Worm (Caenorhabditis elegans) whole organism, L4 larva: ENCODE data around the gene R10E8.8.
A peak's percentile ranks its signal among the peaks of the same experiment; 100 is the strongest.
"Not testable (repeated sequence)": the region's sequence is repeated elsewhere in the genome, so short reads cannot be mapped to it uniquely, and the experiment has no call there.

ENCODE experiments used
- D1046.2 ChIP-seq: fragments of 200-800 bp; sonication (Bioruptor generic); IDR thresholded peaks from 2 replicates; pipeline ENCODE4 v1.3.6; 2022; ENCODE audit warnings: missing genetic modification characterization, missing compliant biosample characterization
- F10B5.3 ChIP-seq: sonication (generic microtip); optimal IDR thresholded peaks from 2 replicates; lab custom pipeline; 2016; ENCODE audit warnings: mild to moderate bottlenecking, missing genetic modification characterization, missing compliant biosample characterization
- F37D6.2 ChIP-seq: sonication (generic microtip); optimal IDR thresholded peaks from 2 replicates; lab custom pipeline; 2016; ENCODE audit warnings: mild to moderate bottlenecking, missing genetic modification characterization, missing compliant biosample characterization
- T20F7.1 ChIP-seq: fragments of 200-800 bp; sonication (Bioruptor generic); optimal IDR thresholded peaks from 2 replicates; lab custom pipeline; 2018; ENCODE audit warnings: mild to moderate bottlenecking, missing genetic modification characterization, missing compliant biosample characterization
- Y75B8A.6 ChIP-seq: fragments of 200-800 bp; sonication (Bioruptor generic); IDR thresholded peaks from 2 replicates; pipeline ENCODE4 v1.3.6; 2022; ENCODE audit warnings: missing genetic modification reagents, missing genetic modification characterization, missing compliant biosample characterization
- aha-1 ChIP-seq: fragments of 150-350 bp; peaks from one replicate; lab custom pipeline; 2014; ENCODE audit warnings: missing biosample characterization, missing genetic modification characterization
- ama-1 ChIP-seq: fragments of 150-350 bp; optimal IDR thresholded peaks from 2 replicates; lab custom pipeline; 2014; ENCODE audit warnings: inconsistent platforms, mixed read lengths
- attf-4 ChIP-seq: sonication (generic microtip); optimal IDR thresholded peaks from 3 replicates; lab custom pipeline; 2017; ENCODE audit warnings: missing biosample characterization, missing genetic modification characterization
- ceh-32 ChIP-seq: sonication (generic microtip); optimal IDR thresholded peaks from 2 replicates; lab custom pipeline; 2016; ENCODE audit warnings: mild to moderate bottlenecking, missing genetic modification characterization, missing compliant biosample characterization; ENCODE audit not compliant: poor library complexity
- ceh-82 ChIP-seq: sonication (generic microtip); optimal IDR thresholded peaks from 2 replicates; lab custom pipeline; 2017; ENCODE audit warnings: missing biosample characterization, missing genetic modification characterization
- cey-2 ChIP-seq: sonication (generic microtip); optimal IDR thresholded peaks from 3 replicates; lab custom pipeline; 2017; ENCODE audit warnings: missing genetic modification characterization, mild to moderate bottlenecking, missing compliant biosample characterization, antibody characterized with exemption, borderline replicate concordance; ENCODE audit not compliant: insufficient read depth
- ctbp-1 ChIP-seq: fragments of 200-800 bp; sonication (Bioruptor generic); IDR thresholded peaks from 2 replicates; pipeline ENCODE4 v1.3.6; 2022; ENCODE audit warnings: missing genetic modification reagents, missing genetic modification characterization, missing compliant biosample characterization
- daf-16 ChIP-seq, 3 experiments: sonication (generic microtip); optimal IDR thresholded peaks; 2 replicates each; lab custom pipeline; 2016 to 2017; ENCODE audit warnings: missing genetic modification characterization in 3 of 3, missing genetic modification reagents in 3 of 3, mild to moderate bottlenecking in 2 of 3, missing compliant biosample characterization in 2 of 3, missing biosample characterization in 1 of 3, moderate library complexity in 1 of 3
- daf-8 ChIP-seq: fragments of 200-800 bp; sonication (Bioruptor generic); IDR thresholded peaks from 2 replicates; pipeline ENCODE4 v1.3.6; 2022; ENCODE audit warnings: missing genetic modification characterization, missing compliant biosample characterization
- dmd-6 ChIP-seq: fragments of 200-800 bp; sonication (Bioruptor generic); IDR thresholded peaks from 2 replicates; pipeline ENCODE4 v1.3.6; 2022; ENCODE audit warnings: missing genetic modification reagents, missing genetic modification characterization, missing compliant biosample characterization
- dmd-8 ChIP-seq: fragments of 200-800 bp; sonication (Bioruptor generic); IDR thresholded peaks from 2 replicates; pipeline ENCODE4 v1.3.6; 2022; ENCODE audit warnings: missing genetic modification characterization, missing compliant biosample characterization
- dve-1 ChIP-seq: sonication (generic microtip); optimal IDR thresholded peaks from 2 replicates; lab custom pipeline; 2017; ENCODE audit warnings: antibody characterized with exemption, mild to moderate bottlenecking, missing genetic modification characterization, missing compliant biosample characterization; ENCODE audit not compliant: insufficient read depth
- fkh-10 ChIP-seq: fragments of 150-350 bp; optimal IDR thresholded peaks from 2 replicates; lab custom pipeline; 2014; ENCODE audit warnings: missing biosample characterization, missing genetic modification reagents, missing genetic modification characterization
- fos-1 ChIP-seq: fragments of 150-350 bp; optimal IDR thresholded peaks from 2 replicates; lab custom pipeline; 2014; ENCODE audit warnings: missing biosample characterization, missing genetic modification characterization
- gei-8 ChIP-seq: fragments of 200-800 bp; sonication (Bioruptor generic); optimal IDR thresholded peaks from 2 replicates; lab custom pipeline; 2018; ENCODE audit warnings: mild to moderate bottlenecking, missing genetic modification characterization, missing compliant biosample characterization
- hmg-1.1 ChIP-seq: fragments of 200-800 bp; sonication (Bioruptor generic); IDR thresholded peaks from 2 replicates; pipeline ENCODE4 v1.3.6; 2022; ENCODE audit warnings: missing genetic modification reagents, missing genetic modification characterization, missing compliant biosample characterization
- jun-1 ChIP-seq: fragments of 150-350 bp; optimal IDR thresholded peaks from 2 replicates; lab custom pipeline; 2014; ENCODE audit warnings: missing biosample characterization, missing genetic modification reagents, missing genetic modification characterization
- lim-7 ChIP-seq: fragments of 200-800 bp; sonication (Bioruptor generic); IDR thresholded peaks from 2 replicates; pipeline ENCODE4 v1.3.6; 2022; ENCODE audit warnings: missing genetic modification characterization, missing compliant biosample characterization
- lin-13 ChIP-seq: fragments of 150-350 bp; optimal IDR thresholded peaks from 2 replicates; lab custom pipeline; 2014; ENCODE audit warnings: missing biosample characterization, missing genetic modification reagents, missing genetic modification characterization
- lin-15B ChIP-seq: fragments of 150-350 bp; sonication (generic microtip); optimal IDR thresholded peaks from 3 replicates; lab custom pipeline; 2014; ENCODE audit warnings: missing biosample characterization, missing genetic modification characterization
- lin-39 ChIP-seq: fragments of 150-350 bp; optimal IDR thresholded peaks from 2 replicates; lab custom pipeline; 2014; ENCODE audit warnings: missing biosample characterization, missing genetic modification reagents, missing genetic modification characterization
- madf-5 ChIP-seq, 2 experiments: fragments of 200-800 bp; sonication (Bioruptor generic); IDR thresholded peaks; 2 replicates each; pipeline ENCODE4 v1.3.6; 2022; ENCODE audit warnings: missing compliant biosample characterization in 2 of 2, missing genetic modification characterization in 2 of 2
- mxl-2 ChIP-seq: fragments of 200-800 bp; sonication (Bioruptor generic); conservative IDR thresholded peaks from 2 replicates; pipeline ENCODE4 v1.3.6; 2022; ENCODE audit warnings: missing genetic modification reagents, missing genetic modification characterization, missing compliant biosample characterization
- nhr-10 ChIP-seq: fragments of 150-350 bp; optimal IDR thresholded peaks from 2 replicates; lab custom pipeline; 2014; ENCODE audit warnings: missing biosample characterization, missing genetic modification characterization
- nhr-102 ChIP-seq: sonication (generic microtip); optimal IDR thresholded peaks from 2 replicates; lab custom pipeline; 2016; ENCODE audit warnings: mild to moderate bottlenecking, missing genetic modification characterization, moderate library complexity, missing compliant biosample characterization
- nhr-25 ChIP-seq: sonication (generic microtip); optimal IDR thresholded peaks from 2 replicates; lab custom pipeline; 2017; ENCODE audit warnings: missing genetic modification characterization, mild to moderate bottlenecking, missing compliant biosample characterization, antibody characterized with exemption, moderate library complexity, borderline replicate concordance; ENCODE audit not compliant: insufficient read depth
- nhr-42 ChIP-seq: fragments of 200-800 bp; sonication (Bioruptor generic); IDR thresholded peaks from 2 replicates; pipeline ENCODE4 v1.3.6; 2022; ENCODE audit warnings: missing genetic modification characterization, missing compliant biosample characterization
- pqm-1 ChIP-seq: sonication (generic microtip); optimal IDR thresholded peaks from 2 replicates; lab custom pipeline; 2017; ENCODE audit warnings: missing biosample characterization, missing genetic modification characterization
- set-16 ChIP-seq: fragments of 200-800 bp; sonication (Bioruptor generic); IDR thresholded peaks from 2 replicates; pipeline ENCODE4 v1.3.6; 2022; ENCODE audit warnings: missing genetic modification reagents, missing genetic modification characterization, missing compliant biosample characterization
- skn-1 ChIP-seq: fragments of 150-350 bp; optimal IDR thresholded peaks from 2 replicates; lab custom pipeline; 2014; ENCODE audit warnings: missing biosample characterization, missing genetic modification characterization
- snpc-1.2 ChIP-seq: fragments of 200-800 bp; sonication (Bioruptor generic); IDR thresholded peaks from 2 replicates; pipeline ENCODE4 v1.3.6; 2022; ENCODE audit warnings: missing genetic modification reagents, missing genetic modification characterization, missing compliant biosample characterization
- tag-97 ChIP-seq: fragments of 200-800 bp; sonication (Bioruptor generic); IDR thresholded peaks from 2 replicates; pipeline ENCODE4 v1.3.6; 2022; ENCODE audit warnings: missing genetic modification characterization, missing compliant biosample characterization
- unc-62 ChIP-seq, 3 experiments: fragments of 150-350 bp in 1 of 3; sonication (generic microtip); optimal IDR thresholded peaks in 2 of 3; peaks in 1 of 3; 1 replicate in 1 of 3; 2 replicates in 2 of 3; lab custom pipeline; 2014 to 2017; ENCODE audit warnings: missing biosample characterization in 3 of 3, missing genetic modification characterization in 3 of 3, missing genetic modification reagents in 3 of 3, missing genotype in 1 of 3
- zip-11 ChIP-seq: fragments of 200-800 bp; sonication (Bioruptor generic); IDR thresholded peaks from 2 replicates; pipeline ENCODE4 v1.3.6; 2022; ENCODE audit warnings: missing genetic modification characterization, missing compliant biosample characterization
- zip-2 ChIP-seq: fragments of 150-350 bp; optimal IDR thresholded peaks from 2 replicates; lab custom pipeline; 2014; ENCODE audit warnings: missing biosample characterization, missing genetic modification characterization

R10E8.8 gene

DNA sequence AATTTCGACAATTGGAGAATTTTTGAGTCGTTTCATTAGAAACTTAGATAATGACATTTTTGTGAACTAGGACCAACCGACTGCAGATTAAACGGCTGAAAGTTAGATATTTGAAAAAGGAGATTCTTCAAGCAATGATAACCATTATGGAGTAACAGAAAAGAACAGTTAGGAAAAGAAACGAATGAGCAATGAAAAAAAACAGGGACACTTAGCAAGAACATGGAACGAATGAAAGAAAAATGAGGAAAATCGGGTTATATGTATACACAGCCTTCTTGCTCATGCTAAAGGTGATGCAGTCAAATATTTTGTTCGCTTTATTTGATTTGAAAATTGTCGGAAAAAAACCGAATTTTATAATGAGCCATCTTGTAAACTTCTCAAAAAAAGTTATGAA, 17.1 kb downstream of the R10E8.8 start, which contains the start of gene F16H6.10:
Gene F16H6.10 (minus strand): TSS at position 101 of the 400 bp plus-strand sequence.
- no peak for TF ChIP-seq dmd-6 (GFP tag; lab: Robert Waterston, UW)
- TF ChIP-seq F10B5.3 (tag; lab: Kevin White, UChicago) = no peak
- no peak for TF ChIP-seq jun-1 (tag; lab: Kevin White, UChicago)

- not testable (repeated sequence) for TF ChIP-seq gei-8 (GFP tag; lab: Kevin White, UChicago); snpc-1.2; zip-11 (GFP tag; lab: Robert Waterston, UW)
These were observed 24.7 kb downstream of the R10E8.8 start, which contains the start of gene F16H6.9 for ce11 chrV:18216784-18217183. F16H6.9 (plus strand) TSS chrV:18217084.

ce11 chrV:18216175-18216574, 25.3 kb downstream of the R10E8.8 start, which contains the start of gene F16H6.8:
F16H6.8 (minus strand) TSS chrV:18216275.
- TF ChIP-seq Y75B8A.6; nhr-102 (tag; lab: Kevin White, UChicago); D1046.2 (GFP tag; lab: Robert Waterston, UW): not testable (repeated sequence)

DNA sequence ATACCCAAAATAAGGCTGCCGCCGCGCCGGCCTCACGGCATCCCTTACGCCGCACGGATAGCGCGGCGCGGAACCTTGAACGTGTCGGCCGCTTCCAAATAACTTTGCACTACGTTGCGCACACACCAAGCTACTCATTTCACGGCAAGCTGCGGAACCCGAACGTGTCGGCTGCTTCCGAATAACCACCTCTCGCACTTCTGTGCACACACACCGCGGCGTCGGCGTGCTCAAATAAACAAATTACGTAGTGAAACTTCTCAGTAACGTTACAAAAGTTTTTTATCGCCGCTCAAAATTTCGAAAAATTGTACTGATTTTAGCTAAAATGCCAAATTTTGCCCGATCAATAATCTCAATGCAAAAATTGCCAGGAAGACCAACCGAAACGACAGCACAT, 28.6 kb downstream of the R10E8.8 start:
- peak; percentile 90 for TF ChIP-seq aha-1 (tag; lab: Kevin White, UChicago)
- no peak for TF ChIP-seq lin-13 (GFP tag; lab: Kevin White, UChicago)
- peak; percentile 49; the same call in 1 of the 2 replicates for TF ChIP-seq set-16
- TF ChIP-seq daf-16 (GFP tag; optimal IDR thresholded peaks at IDR 0.05; lab: Kevin White, UChicago) = no peak
- no peak for TF ChIP-seq daf-16 (tag; optimal IDR thresholded peaks at IDR 0.05; lab: Kevin White, UChicago)
- TF ChIP-seq nhr-10 = no peak

DNA sequence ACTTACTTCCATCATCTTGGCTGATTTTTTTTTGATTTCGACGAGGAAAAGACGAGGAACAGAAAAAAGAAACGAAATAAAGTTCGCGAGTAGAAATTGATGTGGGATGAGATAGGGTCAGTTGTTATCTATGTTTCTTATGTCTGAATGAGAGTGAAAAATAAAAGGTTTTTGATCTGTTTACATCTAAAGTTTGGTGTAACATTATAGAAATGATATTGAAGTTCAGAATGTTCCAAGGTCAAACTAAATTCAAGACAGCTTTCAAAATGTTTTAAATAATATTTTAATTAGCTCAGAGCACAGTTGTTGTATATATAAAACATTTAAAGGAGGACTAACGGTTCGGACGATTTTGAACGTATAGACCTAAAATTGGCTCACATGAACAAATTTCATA, 32.4 kb downstream of the R10E8.8 start, which contains the start of gene F16H6.7:
Gene F16H6.7 (minus strand): TSS at position 101 of the 400 bp plus-strand sequence.
- TF ChIP-seq F37D6.2 (tag; lab: Kevin White, UChicago) = no peak
- no peak for TF ChIP-seq attf-4 (tag; lab: Kevin White, UChicago)
- TF ChIP-seq lin-39 (tag; lab: Kevin White, UChicago) = no peak
- TF ChIP-seq fos-1 (tag; lab: Kevin White, UChicago) = no peak
- TF ChIP-seq hmg-1.1 (GFP tag; lab: Robert Waterston, UW) = no peak
- no peak for TF ChIP-seq ama-1 (lab: Kevin White, UChicago)
- TF ChIP-seq skn-1 = no peak
- no peak for TF ChIP-seq dve-1 (tag; lab: Kevin White, UChicago)
- no peak for TF ChIP-seq tag-97
- no peak for TF ChIP-seq fkh-10 (GFP tag; lab: Kevin White, UChicago)
- TF ChIP-seq nhr-10 = no peak
- no peak for TF ChIP-seq zip-2 (tag; lab: Kevin White, UChicago)
- TF ChIP-seq dmd-6 (GFP tag; lab: Robert Waterston, UW) = no peak
- no peak for TF ChIP-seq D1046.2 (GFP tag; lab: Robert Waterston, UW)
- TF ChIP-seq lin-15B (tag; lab: Kevin White, UChicago) = no peak
- TF ChIP-seq madf-5 (GFP tag; IDR thresholded peaks at IDR 0.05; lab: Robert Waterston, UW) = no peak
- no peak for TF ChIP-seq ceh-82 (tag; lab: Kevin White, UChicago)
- no peak for TF ChIP-seq nhr-25 (tag; lab: Kevin White, UChicago)
- TF ChIP-seq daf-8 (GFP tag; lab: Robert Waterston, UW) = no peak

ce11 chrV:18198421-18198820, 43.0 kb downstream of the R10E8.8 start, which contains the start of gene F16H6.4:
F16H6.4 (plus strand) TSS chrV:18198721.
- no peak for TF ChIP-seq ctbp-1 (GFP tag; lab: Robert Waterston, UW)
- TF ChIP-seq lim-7 (GFP tag; lab: Robert Waterston, UW) = no peak
- no peak for TF ChIP-seq dmd-8 (GFP tag; lab: Robert Waterston, UW)
- no peak for TF ChIP-seq cey-2 (tag; lab: Kevin White, UChicago)
- no peak for TF ChIP-seq hmg-1.1 (GFP tag; lab: Robert Waterston, UW)
- TF ChIP-seq fos-1 (tag; lab: Kevin White, UChicago) = no peak
- TF ChIP-seq D1046.2 (GFP tag; lab: Robert Waterston, UW) = no peak
- no peak for TF ChIP-seq Y75B8A.6
- TF ChIP-seq pqm-1 = no peak
- TF ChIP-seq zip-11 (GFP tag; lab: Robert Waterston, UW) = no peak
- no peak for TF ChIP-seq daf-16 (GFP tag; optimal IDR thresholded peaks at IDR 0.05; lab: Kevin White, UChicago)
- no peak for TF ChIP-seq daf-16 (tag; optimal IDR thresholded peaks at IDR 0.05; lab: Kevin White, UChicago)
- no peak for TF ChIP-seq ceh-32 (tag; lab: Kevin White, UChicago)
- TF ChIP-seq unc-62 (GFP tag; optimal IDR thresholded peaks at IDR 0.05 in 1 of 2; lab: Kevin White, UChicago) = no peak
- TF ChIP-seq unc-62 (tag; optimal IDR thresholded peaks at IDR 0.05; lab: Kevin White, UChicago) = no peak
- TF ChIP-seq mxl-2 = no peak
- TF ChIP-seq T20F7.1 = no peak
- no peak for TF ChIP-seq nhr-42 (GFP tag; lab: Robert Waterston, UW)
